Fruit fly (Drosophila melanogaster) whole organism, wandering third instar larva: ENCODE data around the gene boss.

Source experiments
- CG32264 ChIP-seq: fragments of 200-800 bp; sonication (Bioruptor generic); optimal IDR thresholded peaks from 2 replicates; lab custom pipeline; 2016; ENCODE audit warnings: missing biosample characterization, missing genetic modification characterization
- CG9705 ChIP-seq: fragments of 200-800 bp; sonication (Bioruptor generic); optimal IDR thresholded peaks from 2 replicates; lab custom pipeline; 2018; ENCODE audit warnings: missing biosample characterization, mild to moderate bottlenecking, missing genetic modification characterization
- CrebA ChIP-seq: fragments of 200-800 bp; sonication (Bioruptor generic); optimal IDR thresholded peaks from 2 replicates; lab custom pipeline; 2016; ENCODE audit warnings: missing biosample characterization, mild to moderate bottlenecking, missing genetic modification characterization, borderline replicate concordance
- Dfd ChIP-seq: fragments of >200 bp; optimal IDR thresholded peaks from 2 replicates; lab custom pipeline; 2017; ENCODE audit warnings: missing biosample characterization, missing genetic modification characterization
- Dif ChIP-seq: fragments of 200-275, 200-300 bp; sonication (Bioruptor generic); optimal IDR thresholded peaks from 2 replicates; lab custom pipeline; 2018; ENCODE audit warnings: missing biosample characterization, missing genetic modification characterization; ENCODE audit not compliant: partially characterized antibody
- HLH106 ChIP-seq: fragments of 200-800 bp; optimal IDR thresholded peaks from 3 replicates; lab custom pipeline; 2019; ENCODE audit warnings: missing biosample characterization, mild to moderate bottlenecking, missing genetic modification characterization, moderate library complexity
- Hnf4 ChIP-seq: fragments of 200-800 bp; sonication (Bioruptor generic); optimal IDR thresholded peaks from 2 replicates; lab custom pipeline; 2016; ENCODE audit warnings: missing biosample characterization, mild to moderate bottlenecking, missing genetic modification characterization
- Hr78 ChIP-seq: fragments of >200 bp; optimal IDR thresholded peaks from 2 replicates; lab custom pipeline; 2017; ENCODE audit warnings: missing biosample characterization, missing genetic modification characterization
- Hr83 ChIP-seq: fragments of 200-300 bp; sonication (Bioruptor generic); optimal IDR thresholded peaks from 2 replicates; lab custom pipeline; 2016; ENCODE audit warnings: missing biosample characterization, mild to moderate bottlenecking, missing genetic modification characterization, moderate library complexity; ENCODE audit not compliant: poor library complexity, severe bottlenecking
- Jra ChIP-seq: sonication (Bioruptor generic); optimal IDR thresholded peaks from 2 replicates; lab custom pipeline; 2016; ENCODE audit warnings: missing biosample characterization, missing genetic modification characterization
- Mio ChIP-seq: sonication (Bioruptor generic); optimal IDR thresholded peaks from 2 replicates; lab custom pipeline; 2016; ENCODE audit warnings: missing biosample characterization, missing genetic modification characterization
- Myc ChIP-seq: fragments of >200 bp; optimal IDR thresholded peaks from 2 replicates; lab custom pipeline; 2017
- N ChIP-seq: fragments of >200 bp; optimal IDR thresholded peaks from 2 replicates; lab custom pipeline; 2018; ENCODE audit warnings: missing biosample characterization, missing external identifiers, missing genetic modification characterization
- OdsH ChIP-seq: fragments of 200-800 bp; sonication (Bioruptor generic); optimal IDR thresholded peaks from 2 replicates; lab custom pipeline; 2016; ENCODE audit warnings: missing biosample characterization, mild to moderate bottlenecking, missing genetic modification characterization
- Sp1 ChIP-seq: fragments of 200-800 bp; sonication (Bioruptor generic); optimal IDR thresholded peaks from 3 replicates; lab custom pipeline; 2019; ENCODE audit warnings: missing biosample characterization, mild to moderate bottlenecking, missing genetic modification characterization, moderate library complexity
- br ChIP-seq: fragments of 200-800 bp; sonication (Bioruptor generic); optimal IDR thresholded peaks from 2 replicates; lab custom pipeline; 2016; ENCODE audit warnings: missing biosample characterization, missing genetic modification characterization
- brk ChIP-seq: fragments of 200-800 bp; sonication (Bioruptor generic); optimal IDR thresholded peaks from 2 replicates; lab custom pipeline; 2016; ENCODE audit warnings: missing biosample characterization, mild to moderate bottlenecking, missing genetic modification characterization
- dl ChIP-seq, 2 experiments: fragments of 175-275, 200-275 bp in 1 of 2; fragments of 200-275 bp in 1 of 2; sonication (Bioruptor generic); optimal IDR thresholded peaks; lab custom pipeline; 2018; ENCODE audit warnings: mild to moderate bottlenecking in 2 of 2, missing biosample characterization in 2 of 2, missing genetic modification characterization in 2 of 2, moderate library complexity in 2 of 2; ENCODE audit not compliant: partially characterized antibody in 2 of 2, insufficient read depth in 1 of 2
- dmrt93B ChIP-seq: fragments of 200-800 bp; sonication (Bioruptor generic); optimal IDR thresholded peaks from 2 replicates; lab custom pipeline; 2018; ENCODE audit warnings: missing biosample characterization, mild to moderate bottlenecking, missing genetic modification characterization
- dsf ChIP-seq: sonication (Bioruptor generic); optimal IDR thresholded peaks from 2 replicates; lab custom pipeline; 2016; ENCODE audit warnings: missing biosample characterization, missing genetic modification characterization, borderline replicate concordance
- ey ChIP-seq: fragments of 200-800 bp; sonication (Bioruptor generic); optimal IDR thresholded peaks from 2 replicates; lab custom pipeline; 2016; ENCODE audit warnings: missing biosample characterization, missing genetic modification characterization
- foxo ChIP-seq, 2 experiments: fragments of 200-800 bp; sonication (Bioruptor generic); optimal IDR thresholded peaks; 2 replicates in 1 of 2; 3 replicates in 1 of 2; lab custom pipeline; 2016 to 2017; ENCODE audit warnings: missing biosample characterization in 2 of 2, missing genetic modification characterization in 2 of 2
- fru ChIP-seq: fragments of 200-800 bp; sonication (Bioruptor generic); optimal IDR thresholded peaks from 3 replicates; lab custom pipeline; 2016; ENCODE audit warnings: missing biosample characterization, mild to moderate bottlenecking, missing genetic modification characterization
- h ChIP-seq: fragments of 200-800 bp; sonication (Bioruptor generic); optimal IDR thresholded peaks from 3 replicates; lab custom pipeline; 2016; ENCODE audit warnings: missing biosample characterization, mild to moderate bottlenecking, missing genetic modification characterization
- lola ChIP-seq: fragments of >200 bp; optimal IDR thresholded peaks from 2 replicates; lab custom pipeline; 2017; ENCODE audit warnings: missing biosample characterization, missing genetic modification characterization
- pan ChIP-seq: fragments of >200 bp; optimal IDR thresholded peaks from 2 replicates; lab custom pipeline; 2017
- psq ChIP-seq: fragments of 200-800 bp; sonication (Bioruptor generic); optimal IDR thresholded peaks from 3 replicates; lab custom pipeline; 2017; ENCODE audit warnings: missing biosample characterization, mild to moderate bottlenecking, missing genetic modification characterization, moderate library complexity
- rgr ChIP-seq: fragments of 200-800 bp; sonication (Bioruptor generic); optimal IDR thresholded peaks from 3 replicates; lab custom pipeline; 2016; ENCODE audit warnings: missing biosample characterization, mild to moderate bottlenecking, missing genetic modification characterization
- sage ChIP-seq: fragments of 200-800 bp; sonication (Bioruptor generic); optimal IDR thresholded peaks from 2 replicates; lab custom pipeline; 2016; ENCODE audit warnings: missing biosample characterization, mild to moderate bottlenecking, missing genetic modification characterization
- sv ChIP-seq: fragments of 200-800 bp; sonication (Bioruptor generic); optimal IDR thresholded peaks from 3 replicates; lab custom pipeline; 2016; ENCODE audit warnings: missing biosample characterization, missing genetic modification characterization
- tai ChIP-seq: sonication (Bioruptor generic); optimal IDR thresholded peaks from 2 replicates; lab custom pipeline; 2016; ENCODE audit warnings: missing biosample characterization, missing genetic modification characterization
- usp ChIP-seq: fragments of >200 bp; optimal IDR thresholded peaks from 2 replicates; lab custom pipeline; 2017; ENCODE audit warnings: missing biosample characterization, missing genetic modification characterization

The boss gene

dm6 chr3R:25966944-25967343 is 5.2 kb downstream of the boss start:
- TF ChIP-seq tai (GFP tag; lab: Kevin White, UChicago) = no peak
- TF ChIP-seq sage (GFP tag; lab: Kevin White, UChicago) = no peak
- no peak for TF ChIP-seq Mio (GFP tag; lab: Kevin White, UChicago)
- TF ChIP-seq sv (GFP tag; lab: Kevin White, UChicago) = no peak
- TF ChIP-seq foxo (GFP tag; optimal IDR thresholded peaks at IDR 0.05; lab: Kevin White, UChicago) = no peak
- no peak for TF ChIP-seq br
- no peak for TF ChIP-seq dl (GFP tag; optimal IDR thresholded peaks at IDR 0.05; lab: Kevin White, UChicago; ENCODE audit: insufficient read depth in 1 of 2, partially characterized antibody in 2 of 2)

- TF ChIP-seq CG32264 (GFP tag; lab: Kevin White, UChicago) (no peak), Hnf4 (GFP tag; lab: Kevin White, UChicago) (no peak), brk (GFP tag; lab: Kevin White, UChicago) (no peak), fru (GFP tag; lab: Kevin White, UChicago) (no peak), Dif (no peak), Myc (lab: Kevin White, UChicago) (no peak), lola (GFP tag; lab: Kevin White, UChicago) (no peak), dl (GFP tag; optimal IDR thresholded peaks at IDR 0.05; lab: Kevin White, UChicago; ENCODE audit: insufficient read depth in 1 of 2, partially characterized antibody in 2 of 2) (no peak), OdsH (GFP tag; lab: Kevin White, UChicago) (no peak), Dfd (GFP tag; lab: Kevin White, UChicago) (no peak)
These were observed 6.7 kb downstream of the boss start for dm6 chr3R:25968486-25968885.

dm6 chr3R:25968915-25969314 is 7.1 kb downstream of the boss start:
- TF ChIP-seq Hnf4 (GFP tag; lab: Kevin White, UChicago) = no peak

dm6 chr3R:25969780-25970179 is 8.0 kb downstream of the boss start, which contains the start of gene fid:
TSS of gene fid (plus strand) at chr3R:25970080.
- TF ChIP-seq ey (GFP tag; lab: Kevin White, UChicago) = no peak
- no peak for TF ChIP-seq dmrt93B
- no peak for TF ChIP-seq Hr83 (GFP tag; lab: Kevin White, UChicago)

- no peak for TF ChIP-seq ey (GFP tag; lab: Kevin White, UChicago)
- peak; percentile 68 for TF ChIP-seq Hr83 (GFP tag; lab: Kevin White, UChicago)
These were observed 20.9 kb downstream of the boss start, which contains the start of gene Nf1 for dm6 chr3R:25982734-25983133. TSS of gene Nf1 (plus strand) at chr3R:25983013.

dm6 chr3R:25983274-25983673 is 21.5 kb downstream of the boss start:
- TF ChIP-seq CG32264 (GFP tag; lab: Kevin White, UChicago) (no peak), fru (GFP tag; lab: Kevin White, UChicago) (no peak), Sp1 (no peak), pan (lab: Kevin White, UChicago) (no peak), lola (GFP tag; lab: Kevin White, UChicago) (no peak), dsf (GFP tag; lab: Kevin White, UChicago) (no peak)
- TF ChIP-seq, all 38 proteins: peak for 0

- peak; percentile 71 for TF ChIP-seq psq (GFP tag; lab: Kevin White, UChicago)
- peak; percentile 83 for TF ChIP-seq sage (GFP tag; lab: Kevin White, UChicago)
- no peak for TF ChIP-seq lola (GFP tag; lab: Kevin White, UChicago)
- TF ChIP-seq usp (GFP tag; lab: Kevin White, UChicago) = no peak
- TF ChIP-seq Mio (GFP tag; lab: Kevin White, UChicago) = no peak
- TF ChIP-seq h = peak; percentile 94
- TF ChIP-seq pan (lab: Kevin White, UChicago) = no peak
- TF ChIP-seq CG9705 (GFP tag; lab: Kevin White, UChicago) = peak; percentile 88
- TF ChIP-seq sv (GFP tag; lab: Kevin White, UChicago) = peak; percentile 68
- TF ChIP-seq Dfd (GFP tag; lab: Kevin White, UChicago) = peak; percentile 42
- TF ChIP-seq Jra (GFP tag; lab: Kevin White, UChicago) = peak; percentile 77
- peak; percentile 93 for TF ChIP-seq fru (GFP tag; lab: Kevin White, UChicago)
- no peak for TF ChIP-seq N (GFP tag; lab: Kevin White, UChicago)
- TF ChIP-seq Sp1 = peak; percentile 92
- peak; percentile 78 for TF ChIP-seq Dif
- peak in 1 of 2 experiments; percentile 66 for TF ChIP-seq dl (GFP tag; optimal IDR thresholded peaks at IDR 0.05; lab: Kevin White, UChicago; ENCODE audit: insufficient read depth in 1 of 2, partially characterized antibody in 2 of 2)
- peak; percentile 93 for TF ChIP-seq HLH106 (tag; lab: Kevin White, UChicago)
- TF ChIP-seq Hr78 (GFP tag; lab: Kevin White, UChicago) = no peak
- peak; percentile 90 for TF ChIP-seq ey (GFP tag; lab: Kevin White, UChicago)
- no peak for TF ChIP-seq CrebA (GFP tag; lab: Kevin White, UChicago)
- TF ChIP-seq rgr (GFP tag; lab: Kevin White, UChicago) = peak; percentile 93
- TF ChIP-seq Myc (lab: Kevin White, UChicago) = no peak
- TF ChIP-seq foxo (GFP tag; optimal IDR thresholded peaks at IDR 0.05; lab: Kevin White, UChicago) = peak; percentile 3 to 94
- peak; percentile 76 for TF ChIP-seq CG32264 (GFP tag; lab: Kevin White, UChicago)
- peak; percentile 78 for TF ChIP-seq brk (GFP tag; lab: Kevin White, UChicago)
These were observed 34.6 kb downstream of the boss start, which contains the start of gene CG43116 for dm6 chr3R:25996197-25997005. TSS of gene CG43116 (minus strand) at chr3R:25996996.
